Worm (Caenorhabditis elegans) whole organism, L3 larva: ENCODE results near the gene lgc-8.

Source experiments
- ZK546.5 ChIP-seq: sonication (generic microtip); optimal IDR thresholded peaks from 2 replicates; lab custom pipeline; 2017; ENCODE audit warnings: missing biosample characterization, missing genetic modification characterization
- aly-2 ChIP-seq: fragments of 150-350 bp; optimal IDR thresholded peaks from 2 replicates; lab custom pipeline; 2014; ENCODE audit warnings: missing biosample characterization, missing genetic modification characterization
- elt-2 ChIP-seq: sonication (generic microtip); optimal IDR thresholded peaks from 2 replicates; lab custom pipeline; 2016; ENCODE audit warnings: missing genetic modification reagents, mild to moderate bottlenecking, missing genetic modification characterization, missing compliant biosample characterization
- nhr-237 ChIP-seq: fragments of 150-350 bp; optimal IDR thresholded peaks from 2 replicates; lab custom pipeline; 2014; ENCODE audit warnings: missing biosample characterization, missing genetic modification characterization
- nhr-77 ChIP-seq: fragments of 150-350 bp; optimal IDR thresholded peaks from 2 replicates; lab custom pipeline; 2014; ENCODE audit warnings: missing biosample characterization, missing genetic modification characterization
- pha-4 ChIP-seq: fragments of 150-350 bp; optimal IDR thresholded peaks from 2 replicates; lab custom pipeline; 2014; ENCODE audit warnings: missing biosample characterization, missing genetic modification reagents, missing genetic modification characterization
- tbx-2 ChIP-seq: sonication (generic microtip); optimal IDR thresholded peaks from 2 replicates; lab custom pipeline; 2016; ENCODE audit warnings: mild to moderate bottlenecking, missing genetic modification characterization, missing compliant biosample characterization
- unc-62 ChIP-seq: fragments of 150-350 bp; sonication (generic microtip); optimal IDR thresholded peaks from 4 replicates; lab custom pipeline; 2014; ENCODE audit warnings: missing biosample characterization, missing genetic modification reagents, missing genetic modification characterization
- zag-1 ChIP-seq: fragments of 150-350 bp; optimal IDR thresholded peaks from 2 replicates; lab custom pipeline; 2014; ENCODE audit warnings: missing biosample characterization, missing genetic modification characterization

DNA sequence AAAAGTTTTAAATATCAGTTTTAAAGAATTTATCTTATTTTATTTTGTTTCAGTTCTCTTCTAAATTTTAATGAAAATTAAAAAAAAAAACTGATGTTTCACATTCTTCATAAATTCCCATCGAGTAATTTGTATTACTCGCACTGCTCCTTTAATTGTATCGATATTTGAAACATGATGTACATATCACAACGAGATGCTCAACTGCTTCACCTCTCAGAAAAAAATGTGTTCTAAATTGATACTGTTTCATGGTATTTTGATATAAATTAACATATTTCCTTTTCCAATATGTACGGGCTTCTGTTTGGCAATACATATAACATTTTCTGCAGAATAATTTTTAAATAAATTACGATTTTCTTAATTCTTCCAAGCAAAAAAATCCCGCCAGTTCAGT lies 27.9 kb upstream of the lgc-8 start:
- TF ChIP-seq zag-1 (tag; lab: Kevin White, UChicago) (no peak), elt-2 (tag; lab: Kevin White, UChicago) (no peak), unc-62 (no peak), tbx-2 (no peak), ZK546.5 (tag; lab: Kevin White, UChicago) (no peak), nhr-77 (no peak), pha-4 (tag; lab: Kevin White, UChicago) (no peak), nhr-237 (tag; lab: Kevin White, UChicago) (no peak), aly-2 (tag; lab: Kevin White, UChicago) (no peak)
